Worm (Caenorhabditis elegans) whole organism, late embryonic: ENCODE data around the gene R07E4.5.
A peak's percentile ranks its signal among the peaks of the same experiment; 100 is the strongest.

Experiments used
- C38D4.7 ChIP-seq: fragments of 200-800 bp; sonication (Bioruptor generic); optimal IDR thresholded peaks from 2 replicates; lab custom pipeline; 2018; ENCODE audit warnings: mild to moderate bottlenecking, missing genetic modification characterization, moderate library complexity, missing compliant biosample characterization
- K09A11.1 ChIP-seq: sonication (generic microtip); optimal IDR thresholded peaks from 2 replicates; lab custom pipeline; 2017; ENCODE audit warnings: antibody characterized with exemption, mild to moderate bottlenecking, missing genetic modification characterization, missing compliant biosample characterization; ENCODE audit not compliant: insufficient read depth
- Y22D7AL.16 ChIP-seq: sonication (generic microtip); optimal IDR thresholded peaks from 2 replicates; lab custom pipeline; 2016; ENCODE audit warnings: missing genetic modification characterization, missing compliant biosample characterization
- ceh-18 ChIP-seq: sonication (generic microtip); optimal IDR thresholded peaks from 2 replicates; lab custom pipeline; 2016; ENCODE audit warnings: missing genetic modification characterization, missing compliant biosample characterization
- ceh-19 ChIP-seq: fragments of 200-800 bp; sonication (Bioruptor generic); optimal IDR thresholded peaks from 2 replicates; lab custom pipeline; 2018; ENCODE audit warnings: mild to moderate bottlenecking, missing genetic modification characterization, missing compliant biosample characterization
- ceh-2 ChIP-seq: sonication (generic microtip); optimal IDR thresholded peaks from 2 replicates; lab custom pipeline; 2016; ENCODE audit warnings: missing genotype, missing genetic modification characterization, missing compliant biosample characterization
- ceh-22 ChIP-seq: sonication (generic microtip); optimal IDR thresholded peaks from 2 replicates; lab custom pipeline; 2017; ENCODE audit warnings: missing biosample characterization, missing genetic modification characterization
- ceh-24 ChIP-seq: sonication (generic microtip); optimal IDR thresholded peaks from 2 replicates; lab custom pipeline; 2016; ENCODE audit warnings: mild to moderate bottlenecking, missing genetic modification characterization, missing compliant biosample characterization
- ceh-30 ChIP-seq: fragments of 150-350 bp; optimal IDR thresholded peaks from 2 replicates; lab custom pipeline; 2014; ENCODE audit warnings: missing biosample characterization, missing genetic modification characterization
- ceh-31 ChIP-seq: sonication (generic microtip); optimal IDR thresholded peaks from 2 replicates; lab custom pipeline; 2016; ENCODE audit warnings: missing genetic modification characterization, missing compliant biosample characterization
- ceh-34 ChIP-seq: sonication (generic microtip); optimal IDR thresholded peaks from 2 replicates; lab custom pipeline; 2016; ENCODE audit warnings: mild to moderate bottlenecking, missing genetic modification characterization, missing compliant biosample characterization
- ceh-48 ChIP-seq: sonication (generic microtip); optimal IDR thresholded peaks from 2 replicates; lab custom pipeline; 2016; ENCODE audit warnings: missing genetic modification characterization, inconsistent platforms, missing compliant biosample characterization
- ceh-6 ChIP-seq: fragments of 200-800 bp; sonication (Bioruptor generic); optimal IDR thresholded peaks from 2 replicates; lab custom pipeline; 2018; ENCODE audit warnings: mild to moderate bottlenecking, missing genetic modification characterization, missing compliant biosample characterization
- ceh-9 ChIP-seq: sonication (generic microtip); optimal IDR thresholded peaks from 2 replicates; lab custom pipeline; 2016; ENCODE audit warnings: mild to moderate bottlenecking, missing genetic modification characterization, inconsistent platforms, missing compliant biosample characterization
- che-1 ChIP-seq: sonication (generic microtip); optimal IDR thresholded peaks from 2 replicates; lab custom pipeline; 2016; ENCODE audit warnings: mild to moderate bottlenecking, missing genetic modification characterization, missing compliant biosample characterization
- dve-1 ChIP-seq: sonication (generic microtip); optimal IDR thresholded peaks from 2 replicates; lab custom pipeline; 2017; ENCODE audit warnings: antibody characterized with exemption, mild to moderate bottlenecking, missing genetic modification characterization, missing compliant biosample characterization
- ets-4 ChIP-seq: sonication (generic microtip); optimal IDR thresholded peaks from 2 replicates; lab custom pipeline; 2016; ENCODE audit warnings: missing genetic modification characterization, missing compliant biosample characterization
- eyg-1 ChIP-seq: sonication (generic microtip); optimal IDR thresholded peaks from 2 replicates; lab custom pipeline; 2016; ENCODE audit warnings: missing genotype, missing genetic modification characterization, missing compliant biosample characterization
- fkh-6 ChIP-seq: sonication (generic microtip); optimal IDR thresholded peaks from 2 replicates; lab custom pipeline; 2016; ENCODE audit warnings: missing genetic modification characterization, missing compliant biosample characterization
- gmeb-2 ChIP-seq: sonication (generic microtip); optimal IDR thresholded peaks from 2 replicates; lab custom pipeline; 2016; ENCODE audit warnings: missing genetic modification characterization, inconsistent platforms, missing compliant biosample characterization
- hlh-13 ChIP-seq: fragments of 200-800 bp; sonication (Bioruptor generic); optimal IDR thresholded peaks from 2 replicates; lab custom pipeline; 2018; ENCODE audit warnings: mild to moderate bottlenecking, missing genetic modification characterization, missing compliant biosample characterization
- hlh-8 ChIP-seq: sonication (generic microtip); optimal IDR thresholded peaks from 2 replicates; lab custom pipeline; 2016; ENCODE audit warnings: missing genotype, missing genetic modification characterization, missing compliant biosample characterization
- lim-6 ChIP-seq: sonication (generic microtip); optimal IDR thresholded peaks from 2 replicates; lab custom pipeline; 2016; ENCODE audit warnings: missing genetic modification characterization, missing compliant biosample characterization
- lin-11 ChIP-seq: fragments of 200-800 bp; sonication (Bioruptor generic); optimal IDR thresholded peaks from 2 replicates; lab custom pipeline; 2018; ENCODE audit warnings: mild to moderate bottlenecking, missing genetic modification characterization, missing compliant biosample characterization
- mec-3 ChIP-seq: sonication (generic microtip); optimal IDR thresholded peaks from 2 replicates; lab custom pipeline; 2016; ENCODE audit warnings: borderline replicate concordance, missing genetic modification characterization, missing compliant biosample characterization
- nfya-1 ChIP-seq: sonication (generic microtip); optimal IDR thresholded peaks from 2 replicates; lab custom pipeline; 2017; ENCODE audit warnings: missing genetic modification characterization, mild to moderate bottlenecking, missing compliant biosample characterization, antibody characterized with exemption, moderate library complexity
- nhr-232 ChIP-seq: sonication (generic microtip); optimal IDR thresholded peaks from 2 replicates; lab custom pipeline; 2016; ENCODE audit warnings: missing genetic modification characterization, missing compliant biosample characterization
- npax-4 ChIP-seq: sonication (generic microtip); optimal IDR thresholded peaks from 2 replicates; lab custom pipeline; 2016; ENCODE audit warnings: missing genetic modification characterization, missing compliant biosample characterization
- odd-2 ChIP-seq: sonication (generic microtip); optimal IDR thresholded peaks from 2 replicates; lab custom pipeline; 2017; ENCODE audit warnings: antibody characterized with exemption, mild to moderate bottlenecking, missing genetic modification characterization, missing compliant biosample characterization
- pat-9 ChIP-seq: fragments of 200-800 bp; sonication (Bioruptor generic); optimal IDR thresholded peaks from 2 replicates; lab custom pipeline; 2018; ENCODE audit warnings: mild to moderate bottlenecking, missing genetic modification characterization, moderate library complexity, missing compliant biosample characterization
- pax-1 ChIP-seq: fragments of 150-350 bp; optimal IDR thresholded peaks from 2 replicates; lab custom pipeline; 2014; ENCODE audit warnings: missing biosample characterization, missing genetic modification characterization
- pha-2 ChIP-seq: sonication (generic microtip); optimal IDR thresholded peaks from 2 replicates; lab custom pipeline; 2017; ENCODE audit warnings: mild to moderate bottlenecking, missing genetic modification characterization, missing compliant biosample characterization
- pros-1 ChIP-seq: fragments of 150-350 bp; optimal IDR thresholded peaks from 2 replicates; lab custom pipeline; 2014; ENCODE audit warnings: missing biosample characterization, missing genetic modification reagents, missing genetic modification characterization
- ref-2 ChIP-seq: sonication (generic microtip); optimal IDR thresholded peaks from 2 replicates; lab custom pipeline; 2016; ENCODE audit warnings: missing genetic modification characterization, missing compliant biosample characterization
- rnt-1 ChIP-seq: sonication (generic microtip); optimal IDR thresholded peaks from 2 replicates; lab custom pipeline; 2016; ENCODE audit warnings: missing genetic modification characterization, missing compliant biosample characterization
- sdc-2 ChIP-seq: sonication (generic microtip); optimal IDR thresholded peaks from 2 replicates; lab custom pipeline; 2016; ENCODE audit warnings: missing genotype, missing genetic modification characterization, missing compliant biosample characterization
- sox-2 ChIP-seq: fragments of 200-800 bp; sonication (Bioruptor generic); IDR thresholded peaks from 2 replicates; pipeline ENCODE4 v1.3.6; 2022; ENCODE audit warnings: missing genetic modification reagents, missing genetic modification characterization, missing compliant biosample characterization
- sox-4 ChIP-seq: sonication (generic microtip); optimal IDR thresholded peaks from 2 replicates; lab custom pipeline; 2017; ENCODE audit warnings: mild to moderate bottlenecking, missing genetic modification characterization, inconsistent platforms, missing compliant biosample characterization
- syd-9 ChIP-seq: sonication (generic microtip); optimal IDR thresholded peaks from 2 replicates; lab custom pipeline; 2016; ENCODE audit warnings: mild to moderate bottlenecking, missing genetic modification characterization, moderate library complexity, missing compliant biosample characterization
- tbx-2 ChIP-seq: sonication (generic microtip); optimal IDR thresholded peaks from 2 replicates; lab custom pipeline; 2016; ENCODE audit warnings: missing genetic modification characterization, missing compliant biosample characterization
- tbx-7 ChIP-seq: sonication (generic microtip); optimal IDR thresholded peaks from 2 replicates; lab custom pipeline; 2016; ENCODE audit warnings: missing genotype, missing genetic modification characterization, missing compliant biosample characterization
- unc-3 ChIP-seq, 2 experiments: fragments of 200-800 bp in 1 of 2; sonication (Bioruptor generic) in 1 of 2; sonication (generic microtip) in 1 of 2; conservative IDR thresholded peaks in 1 of 2; optimal IDR thresholded peaks in 1 of 2; 2 replicates each; pipeline versions ENCODE4 v1.3.6 to Lab custom; 2016 to 2022; ENCODE audit warnings: missing compliant biosample characterization in 2 of 2, missing genetic modification characterization in 2 of 2, missing genetic modification reagents in 1 of 2
- unc-42 ChIP-seq: sonication (generic microtip); optimal IDR thresholded peaks from 2 replicates; lab custom pipeline; 2016; ENCODE audit warnings: missing genotype, missing genetic modification characterization, missing compliant biosample characterization
- unc-55 ChIP-seq: sonication (generic microtip); optimal IDR thresholded peaks from 2 replicates; lab custom pipeline; 2017; ENCODE audit warnings: missing biosample characterization, missing genetic modification reagents, missing genetic modification characterization
- unc-86 ChIP-seq: sonication (generic microtip); optimal IDR thresholded peaks from 2 replicates; lab custom pipeline; 2016; ENCODE audit warnings: missing genetic modification characterization, missing compliant biosample characterization
- zip-5 ChIP-seq: sonication (generic microtip); optimal IDR thresholded peaks from 2 replicates; lab custom pipeline; 2016; ENCODE audit warnings: missing genetic modification characterization, missing compliant biosample characterization
- ztf-16 ChIP-seq: sonication (generic microtip); optimal IDR thresholded peaks from 2 replicates; lab custom pipeline; 2017; ENCODE audit warnings: missing genetic modification characterization, missing compliant biosample characterization

The R07E4.5 gene

ce11 chrX:5953174-5953573 lies at the start of gene R07E4.5, which contains the start of gene R07E4.3:
Gene R07E4.5 (minus strand): TSS chrX:5953174.
Gene R07E4.3 (plus strand): TSS chrX:5953458.
- TF ChIP-seq ceh-24 (tag; lab: Kevin White, UChicago) (no peak), unc-42 (tag; lab: Kevin White, UChicago) (peak; percentile 39), odd-2 (tag; lab: Kevin White, UChicago) (no peak), sox-4 (tag; lab: Kevin White, UChicago) (no peak), eyg-1 (no peak), pax-1 (tag; lab: Kevin White, UChicago) (no peak), fkh-6 (tag; lab: Kevin White, UChicago) (no peak), ceh-48 (tag; lab: Kevin White, UChicago) (no peak), hlh-8 (no peak), unc-86 (no peak), nfya-1 (tag; lab: Kevin White, UChicago) (peak; percentile 51), lin-11 (tag; lab: Kevin White, UChicago) (no peak), ceh-18 (peak; percentile 22), ceh-2 (tag; lab: Kevin White, UChicago) (no peak), hlh-13 (no peak), rnt-1 (tag; lab: Kevin White, UChicago) (no peak), ceh-34 (tag; lab: Kevin White, UChicago) (peak; percentile 10), ceh-30 (tag; lab: Kevin White, UChicago) (no peak), lim-6 (tag; lab: Kevin White, UChicago) (no peak), nhr-232 (tag; lab: Kevin White, UChicago) (no peak), sdc-2 (tag; lab: Kevin White, UChicago) (no peak), pros-1 (tag; lab: Kevin White, UChicago) (no peak), syd-9 (no peak), zip-5 (tag; lab: Kevin White, UChicago) (no peak), C38D4.7 (GFP tag; lab: Kevin White, UChicago) (no peak), pat-9 (tag; lab: Kevin White, UChicago) (no peak), dve-1 (peak; percentile 45), tbx-2 (tag; lab: Kevin White, UChicago) (no peak), K09A11.1 (tag; lab: Kevin White, UChicago) (no peak), Y22D7AL.16 (tag; lab: Kevin White, UChicago) (no peak), ceh-19 (GFP tag; lab: Kevin White, UChicago) (no peak), gmeb-2 (tag; lab: Kevin White, UChicago) (no peak), che-1 (no peak), ceh-31 (peak; percentile 56), ceh-22 (tag; lab: Kevin White, UChicago) (no peak), sox-2 (GFP tag; lab: Robert Waterston, UW) (no peak), ceh-9 (tag; lab: Kevin White, UChicago) (no peak)

DNA sequence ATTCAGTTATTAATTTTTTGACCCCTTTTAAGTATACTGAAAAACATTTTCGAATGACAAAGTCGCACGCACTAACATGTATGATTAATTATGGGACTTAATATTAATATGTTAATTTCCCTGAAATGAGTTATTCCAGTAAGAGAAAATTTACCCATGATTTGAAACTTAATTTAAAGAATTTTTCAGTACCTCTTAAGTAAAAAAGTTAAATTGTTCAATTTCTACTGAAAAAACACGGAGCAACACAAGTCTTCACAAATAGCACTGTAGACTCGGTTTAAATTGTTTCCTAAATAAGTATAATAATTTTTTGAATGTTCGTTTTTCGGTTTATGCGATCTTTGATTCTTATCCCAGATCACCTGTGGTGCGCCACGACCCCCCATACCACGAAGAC lies 49.5 kb upstream of the R07E4.5 start:
- TF ChIP-seq tbx-2 (tag; lab: Kevin White, UChicago) (no peak), npax-4 (tag; lab: Kevin White, UChicago) (no peak), C38D4.7 (GFP tag; lab: Kevin White, UChicago) (no peak), ztf-16 (tag; lab: Kevin White, UChicago) (no peak), sox-4 (tag; lab: Kevin White, UChicago) (no peak), ceh-9 (tag; lab: Kevin White, UChicago) (no peak), lin-11 (tag; lab: Kevin White, UChicago) (no peak), hlh-13 (no peak), gmeb-2 (tag; lab: Kevin White, UChicago) (no peak), pha-2 (no peak), ets-4 (tag; lab: Kevin White, UChicago) (no peak), ceh-6 (GFP tag; lab: Kevin White, UChicago) (no peak), ref-2 (tag; lab: Kevin White, UChicago) (no peak), fkh-6 (tag; lab: Kevin White, UChicago) (no peak), unc-55 (GFP tag; lab: Kevin White, UChicago) (no peak), zip-5 (tag; lab: Kevin White, UChicago) (no peak), mec-3 (no peak), unc-3 (GFP tag; conservative IDR thresholded peaks at IDR 0.05; lab: Robert Waterston, UW) (no peak), unc-3 (tag; optimal IDR thresholded peaks at IDR 0.05; lab: Kevin White, UChicago) (no peak), syd-9 (no peak), tbx-7 (tag; lab: Kevin White, UChicago) (no peak)
- TF ChIP-seq, all 69 proteins: peak for 0
